Fruit fly (Drosophila melanogaster) whole organism, wandering third instar larva: ENCODE data around the gene CG12289.

Experiments
- Abd-B ChIP-seq: fragments of >200 bp; optimal IDR thresholded peaks from 2 replicates; lab custom pipeline; 2017; ENCODE audit warnings: missing biosample characterization, missing genetic modification characterization
- CG32264 ChIP-seq: fragments of 200-800 bp; sonication (Bioruptor generic); optimal IDR thresholded peaks from 2 replicates; lab custom pipeline; 2016; ENCODE audit warnings: missing biosample characterization, missing genetic modification characterization
- CG9705 ChIP-seq: fragments of 200-800 bp; sonication (Bioruptor generic); optimal IDR thresholded peaks from 2 replicates; lab custom pipeline; 2018; ENCODE audit warnings: missing biosample characterization, mild to moderate bottlenecking, missing genetic modification characterization
- CrebA ChIP-seq: fragments of 200-800 bp; sonication (Bioruptor generic); optimal IDR thresholded peaks from 2 replicates; lab custom pipeline; 2016; ENCODE audit warnings: missing biosample characterization, mild to moderate bottlenecking, missing genetic modification characterization, borderline replicate concordance
- Dfd ChIP-seq: fragments of >200 bp; optimal IDR thresholded peaks from 2 replicates; lab custom pipeline; 2017; ENCODE audit warnings: missing biosample characterization, missing genetic modification characterization
- Dif ChIP-seq: fragments of 200-275, 200-300 bp; sonication (Bioruptor generic); optimal IDR thresholded peaks from 2 replicates; lab custom pipeline; 2018; ENCODE audit warnings: missing biosample characterization, missing genetic modification characterization; ENCODE audit not compliant: partially characterized antibody
- GATAd ChIP-seq: sonication (Bioruptor generic); optimal IDR thresholded peaks from 2 replicates; lab custom pipeline; 2016; ENCODE audit warnings: missing biosample characterization, missing genetic modification characterization
- HLH106 ChIP-seq: fragments of 200-800 bp; optimal IDR thresholded peaks from 3 replicates; lab custom pipeline; 2019; ENCODE audit warnings: missing biosample characterization, mild to moderate bottlenecking, missing genetic modification characterization, moderate library complexity
- Hnf4 ChIP-seq: fragments of 200-800 bp; sonication (Bioruptor generic); optimal IDR thresholded peaks from 2 replicates; lab custom pipeline; 2016; ENCODE audit warnings: missing biosample characterization, mild to moderate bottlenecking, missing genetic modification characterization
- Hr78 ChIP-seq: fragments of >200 bp; optimal IDR thresholded peaks from 2 replicates; lab custom pipeline; 2017; ENCODE audit warnings: missing biosample characterization, missing genetic modification characterization
- Hr83 ChIP-seq: fragments of 200-300 bp; sonication (Bioruptor generic); optimal IDR thresholded peaks from 2 replicates; lab custom pipeline; 2016; ENCODE audit warnings: missing biosample characterization, mild to moderate bottlenecking, missing genetic modification characterization, moderate library complexity; ENCODE audit not compliant: poor library complexity, severe bottlenecking
- Jra ChIP-seq: sonication (Bioruptor generic); optimal IDR thresholded peaks from 2 replicates; lab custom pipeline; 2016; ENCODE audit warnings: missing biosample characterization, missing genetic modification characterization
- Mio ChIP-seq: sonication (Bioruptor generic); optimal IDR thresholded peaks from 2 replicates; lab custom pipeline; 2016; ENCODE audit warnings: missing biosample characterization, missing genetic modification characterization
- Myc ChIP-seq: fragments of >200 bp; optimal IDR thresholded peaks from 2 replicates; lab custom pipeline; 2017
- N ChIP-seq: fragments of >200 bp; optimal IDR thresholded peaks from 2 replicates; lab custom pipeline; 2018; ENCODE audit warnings: missing biosample characterization, missing external identifiers, missing genetic modification characterization
- OdsH ChIP-seq: fragments of 200-800 bp; sonication (Bioruptor generic); optimal IDR thresholded peaks from 2 replicates; lab custom pipeline; 2016; ENCODE audit warnings: missing biosample characterization, mild to moderate bottlenecking, missing genetic modification characterization
- Rel ChIP-seq, 2 experiments: fragments of 200-800 bp; sonication (Bioruptor generic) in 1 of 2; optimal IDR thresholded peaks; 2 replicates in 1 of 2; 3 replicates in 1 of 2; lab custom pipeline; 2016 to 2019; ENCODE audit warnings: mild to moderate bottlenecking in 2 of 2, missing biosample characterization in 2 of 2, missing genetic modification characterization in 2 of 2, moderate library complexity in 1 of 2
- Sp1 ChIP-seq: fragments of 200-800 bp; sonication (Bioruptor generic); optimal IDR thresholded peaks from 3 replicates; lab custom pipeline; 2019; ENCODE audit warnings: missing biosample characterization, mild to moderate bottlenecking, missing genetic modification characterization, moderate library complexity
- Vsx2 ChIP-seq: fragments of 200-300, 225-300 bp; sonication (Bioruptor generic); optimal IDR thresholded peaks from 2 replicates; lab custom pipeline; 2018; ENCODE audit warnings: missing biosample characterization, missing genetic modification characterization; ENCODE audit not compliant: partially characterized antibody
- br ChIP-seq: fragments of 200-800 bp; sonication (Bioruptor generic); optimal IDR thresholded peaks from 2 replicates; lab custom pipeline; 2016; ENCODE audit warnings: missing biosample characterization, missing genetic modification characterization
- brk ChIP-seq: fragments of 200-800 bp; sonication (Bioruptor generic); optimal IDR thresholded peaks from 2 replicates; lab custom pipeline; 2016; ENCODE audit warnings: missing biosample characterization, mild to moderate bottlenecking, missing genetic modification characterization
- dl ChIP-seq, 2 experiments: fragments of 175-275, 200-275 bp in 1 of 2; fragments of 200-275 bp in 1 of 2; sonication (Bioruptor generic); optimal IDR thresholded peaks; lab custom pipeline; 2018; ENCODE audit warnings: mild to moderate bottlenecking in 2 of 2, missing biosample characterization in 2 of 2, missing genetic modification characterization in 2 of 2, moderate library complexity in 2 of 2; ENCODE audit not compliant: partially characterized antibody in 2 of 2, insufficient read depth in 1 of 2
- dmrt93B ChIP-seq: fragments of 200-800 bp; sonication (Bioruptor generic); optimal IDR thresholded peaks from 2 replicates; lab custom pipeline; 2018; ENCODE audit warnings: missing biosample characterization, mild to moderate bottlenecking, missing genetic modification characterization
- dsf ChIP-seq: sonication (Bioruptor generic); optimal IDR thresholded peaks from 2 replicates; lab custom pipeline; 2016; ENCODE audit warnings: missing biosample characterization, missing genetic modification characterization, borderline replicate concordance
- ey ChIP-seq: fragments of 200-800 bp; sonication (Bioruptor generic); optimal IDR thresholded peaks from 2 replicates; lab custom pipeline; 2016; ENCODE audit warnings: missing biosample characterization, missing genetic modification characterization
- foxo ChIP-seq, 2 experiments: fragments of 200-800 bp; sonication (Bioruptor generic); optimal IDR thresholded peaks; 2 replicates in 1 of 2; 3 replicates in 1 of 2; lab custom pipeline; 2016 to 2017; ENCODE audit warnings: missing biosample characterization in 2 of 2, missing genetic modification characterization in 2 of 2
- fru ChIP-seq: fragments of 200-800 bp; sonication (Bioruptor generic); optimal IDR thresholded peaks from 3 replicates; lab custom pipeline; 2016; ENCODE audit warnings: missing biosample characterization, mild to moderate bottlenecking, missing genetic modification characterization
- h ChIP-seq: fragments of 200-800 bp; sonication (Bioruptor generic); optimal IDR thresholded peaks from 3 replicates; lab custom pipeline; 2016; ENCODE audit warnings: missing biosample characterization, mild to moderate bottlenecking, missing genetic modification characterization
- jim ChIP-seq: fragments of 175-275, 200-325 bp; sonication (Bioruptor generic); optimal IDR thresholded peaks from 2 replicates; lab custom pipeline; 2016; ENCODE audit warnings: missing biosample characterization, mild to moderate bottlenecking, missing genetic modification characterization
- lola ChIP-seq: fragments of >200 bp; optimal IDR thresholded peaks from 2 replicates; lab custom pipeline; 2017; ENCODE audit warnings: missing biosample characterization, missing genetic modification characterization
- pan ChIP-seq: fragments of >200 bp; optimal IDR thresholded peaks from 2 replicates; lab custom pipeline; 2017
- psq ChIP-seq: fragments of 200-800 bp; sonication (Bioruptor generic); optimal IDR thresholded peaks from 3 replicates; lab custom pipeline; 2017; ENCODE audit warnings: missing biosample characterization, mild to moderate bottlenecking, missing genetic modification characterization, moderate library complexity
- rgr ChIP-seq: fragments of 200-800 bp; sonication (Bioruptor generic); optimal IDR thresholded peaks from 3 replicates; lab custom pipeline; 2016; ENCODE audit warnings: missing biosample characterization, mild to moderate bottlenecking, missing genetic modification characterization
- sage ChIP-seq: fragments of 200-800 bp; sonication (Bioruptor generic); optimal IDR thresholded peaks from 2 replicates; lab custom pipeline; 2016; ENCODE audit warnings: missing biosample characterization, mild to moderate bottlenecking, missing genetic modification characterization
- sv ChIP-seq: fragments of 200-800 bp; sonication (Bioruptor generic); optimal IDR thresholded peaks from 3 replicates; lab custom pipeline; 2016; ENCODE audit warnings: missing biosample characterization, missing genetic modification characterization
- tai ChIP-seq: sonication (Bioruptor generic); optimal IDR thresholded peaks from 2 replicates; lab custom pipeline; 2016; ENCODE audit warnings: missing biosample characterization, missing genetic modification characterization
- usp ChIP-seq: fragments of >200 bp; optimal IDR thresholded peaks from 2 replicates; lab custom pipeline; 2017; ENCODE audit warnings: missing biosample characterization, missing genetic modification characterization
- woc ChIP-seq: sonication (Bioruptor generic); optimal IDR thresholded peaks from 2 replicates; lab custom pipeline; 2016; ENCODE audit warnings: missing biosample characterization, mild to moderate bottlenecking, missing genetic modification characterization

CG12289 gene

DNA sequence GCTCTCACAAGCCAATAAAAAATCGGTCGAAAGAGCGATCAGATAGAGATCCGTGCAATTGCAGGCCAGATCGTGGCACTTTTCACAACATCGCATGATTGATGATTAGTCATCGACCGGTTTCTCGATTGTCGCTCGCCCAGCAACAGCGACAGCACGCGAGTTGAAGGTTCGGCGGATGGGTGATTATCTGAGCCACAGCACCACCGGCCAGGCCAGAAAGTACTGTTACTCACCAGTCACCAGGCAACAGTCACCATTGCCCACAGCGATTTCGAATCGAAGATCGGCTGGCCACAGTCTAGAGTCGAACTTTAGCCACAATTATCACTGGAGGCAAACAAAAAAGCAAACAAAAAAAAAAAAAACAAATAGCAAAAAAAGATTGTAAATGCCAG, 26.3 kb downstream of the CG12289 start:
- no peak for TF ChIP-seq Jra
- TF ChIP-seq ey = no peak
- no peak for TF ChIP-seq lola (GFP tag; lab: Kevin White, UChicago)
- TF ChIP-seq CG32264 (GFP tag; lab: Kevin White, UChicago) = no peak
- TF ChIP-seq Dif (GFP tag; lab: Kevin White, UChicago) = no peak
- no peak for TF ChIP-seq dl (GFP tag; optimal IDR thresholded peaks at IDR 0.05; lab: Kevin White, UChicago; ENCODE audit: insufficient read depth in 1 of 2, partially characterized antibody in 2 of 2)
- TF ChIP-seq Rel (GFP tag; optimal IDR thresholded peaks at IDR 0.05; lab: Kevin White, UChicago) = no peak
- no peak for TF ChIP-seq Rel (tag; optimal IDR thresholded peaks at IDR 0.05; lab: Kevin White, UChicago)
- no peak for TF ChIP-seq sv (GFP tag; lab: Kevin White, UChicago)
- TF ChIP-seq foxo (GFP tag; optimal IDR thresholded peaks at IDR 0.05; lab: Kevin White, UChicago) = no peak
- TF ChIP-seq dmrt93B = no peak
- TF ChIP-seq CG9705 (GFP tag; lab: Kevin White, UChicago) = no peak

DNA sequence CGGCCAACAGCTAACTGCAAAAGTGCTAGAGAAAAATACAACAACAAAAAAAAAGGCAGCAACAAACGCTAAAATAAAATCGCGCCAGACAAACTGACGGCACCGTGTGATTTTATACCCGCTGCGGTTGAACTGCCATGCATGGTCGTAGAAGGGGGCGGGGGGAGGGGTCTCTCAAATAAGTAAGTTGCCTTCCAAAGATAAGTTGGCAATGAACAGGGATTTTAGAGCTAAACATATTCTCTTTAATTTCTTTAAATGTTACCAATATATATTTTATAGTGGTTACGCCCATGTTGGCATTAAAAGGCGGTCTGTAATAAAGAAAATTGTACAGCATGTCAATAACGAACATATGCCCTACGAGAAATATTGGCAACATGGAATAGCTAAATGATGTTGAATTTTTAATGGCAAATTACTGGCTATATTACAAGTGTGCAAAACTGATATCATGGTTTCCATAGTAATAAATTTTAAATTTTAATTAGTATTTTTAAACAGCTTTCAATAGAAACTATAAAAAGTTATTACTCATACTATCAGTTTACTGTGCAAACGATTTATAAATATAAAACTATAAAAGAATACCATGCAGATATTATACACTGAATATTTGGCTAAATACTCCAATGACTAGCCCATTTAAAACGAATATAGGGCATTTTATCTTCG, 26.9 kb downstream of the CG12289 start:
- TF ChIP-seq jim (GFP tag; lab: Kevin White, UChicago) (peak; percentile 7), ey (peak; percentile 92), OdsH (GFP tag; lab: Kevin White, UChicago) (peak; percentile 95), tai (GFP tag; lab: Kevin White, UChicago) (peak; percentile 93), GATAd (peak; percentile 42), rgr (peak; percentile 95), Rel (GFP tag; optimal IDR thresholded peaks at IDR 0.05; lab: Kevin White, UChicago) (no peak), Rel (tag; optimal IDR thresholded peaks at IDR 0.05; lab: Kevin White, UChicago) (peak; percentile 52), h (peak; percentile 94), Myc (lab: Kevin White, UChicago) (no peak), Abd-B (GFP tag; lab: Kevin White, UChicago) (no peak), HLH106 (peak; percentile 87), CG32264 (GFP tag; lab: Kevin White, UChicago) (peak; percentile 31), CrebA (GFP tag; lab: Kevin White, UChicago) (peak; percentile 9), dmrt93B (peak; percentile 64), Dfd (peak; percentile 90), CG9705 (GFP tag; lab: Kevin White, UChicago) (peak; percentile 44), Sp1 (GFP tag; lab: Kevin White, UChicago) (peak; percentile 86), dsf (GFP tag; lab: Kevin White, UChicago) (peak; percentile 35), usp (GFP tag; lab: Kevin White, UChicago) (no peak), brk (GFP tag; lab: Kevin White, UChicago) (peak; percentile 61), Jra (peak; percentile 72), br (peak; percentile 94), woc (GFP tag; lab: Kevin White, UChicago) (no peak), pan (no peak), Hnf4 (GFP tag; lab: Kevin White, UChicago) (peak; percentile 88), psq (GFP tag; lab: Kevin White, UChicago) (peak; percentile 88), fru (GFP tag; lab: Kevin White, UChicago) (peak; percentile 85), sage (GFP tag; lab: Kevin White, UChicago) (peak; percentile 54), Hr83 (GFP tag; lab: Kevin White, UChicago) (peak; percentile 86), Vsx2 (GFP tag; lab: Kevin White, UChicago) (no peak), Mio (GFP tag; lab: Kevin White, UChicago) (peak; percentile 58), lola (GFP tag; lab: Kevin White, UChicago) (no peak), foxo (GFP tag; optimal IDR thresholded peaks at IDR 0.05; lab: Kevin White, UChicago) (peak in 1 of 2 experiments; percentile 96), dl (GFP tag; optimal IDR thresholded peaks at IDR 0.05; lab: Kevin White, UChicago; ENCODE audit: insufficient read depth in 1 of 2, partially characterized antibody in 2 of 2) (no peak), Hr78 (GFP tag; lab: Kevin White, UChicago) (no peak), N (GFP tag; lab: Kevin White, UChicago) (no peak), sv (GFP tag; lab: Kevin White, UChicago) (peak; percentile 58), Dif (GFP tag; lab: Kevin White, UChicago) (no peak)
